Fruit fly (Drosophila melanogaster) whole organism: ENCODE measurements around the gene AstCC.
A peak's percentile ranks its signal among the peaks of the same experiment; 100 is the strongest.

ENCODE experiments used
- CG8478 ChIP-seq: fragments of >200 bp; optimal IDR thresholded peaks from 2 replicates; lab custom pipeline; 2018; ENCODE audit warnings: inconsistent platforms
- Dll ChIP-seq: fragments of >200 bp; optimal IDR thresholded peaks from 2 replicates; lab custom pipeline; 2017
- pan ChIP-seq: fragments of >200 bp; optimal IDR thresholded peaks from 2 replicates; lab custom pipeline; 2017
- psq ChIP-seq: fragments of >200 bp; optimal IDR thresholded peaks from 2 replicates; lab custom pipeline; 2017

DNA sequence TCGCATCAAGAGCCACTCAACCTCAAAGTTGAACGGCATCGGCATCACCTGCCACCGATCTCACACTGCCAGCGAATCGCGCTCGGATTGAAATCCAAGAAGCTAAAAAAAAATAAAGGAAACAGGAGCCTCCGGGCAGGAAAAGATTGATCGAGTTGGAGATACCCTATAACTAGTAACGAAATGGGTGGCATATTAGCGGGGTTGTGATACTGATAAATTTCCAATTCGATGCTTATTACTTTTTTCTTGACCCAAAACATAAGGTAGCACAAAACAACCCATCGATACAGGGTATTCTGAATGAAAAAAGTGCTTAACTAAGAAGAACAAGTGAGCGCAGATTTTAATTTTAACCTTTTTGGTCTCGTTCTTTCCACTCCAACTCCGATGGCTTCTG, 12.8 kb downstream of the AstCC start:
- TF ChIP-seq Dll (lab: Kevin White, UChicago): no peak
- no peak for TF ChIP-seq CG8478 (lab: Kevin White, UChicago)
- no peak for TF ChIP-seq psq
- TF ChIP-seq pan (lab: Kevin White, UChicago): peak; percentile 75
